Fruit fly (Drosophila melanogaster) whole organism, embryonic: ENCODE data around the gene CG4382.

ENCODE experiments used
- Ada2b ChIP-seq: fragments of 200-800 bp; sonication (Bioruptor generic); IDR thresholded peaks from 2 replicates; pipeline ENCODE4 v1.3.6; 2022; ENCODE audit warnings: missing biosample characterization, missing genetic modification characterization
- CG10147 ChIP-seq: fragments of 200-800 bp; sonication (Bioruptor generic); optimal IDR thresholded peaks from 2 replicates; lab custom pipeline; 2019; ENCODE audit warnings: missing biosample characterization, mild to moderate bottlenecking, missing genetic modification characterization, moderate library complexity
- CG12104 ChIP-seq: fragments of 200-800 bp; sonication (Bioruptor generic); optimal IDR thresholded peaks from 3 replicates; lab custom pipeline; 2016; ENCODE audit warnings: missing biosample characterization, missing genetic modification characterization
- CG15011 ChIP-seq: fragments of 200-800 bp; sonication (Bioruptor generic); optimal IDR thresholded peaks from 3 replicates; lab custom pipeline; 2018; ENCODE audit warnings: missing biosample characterization, mild to moderate bottlenecking, missing genetic modification characterization
- CG15479 ChIP-seq: fragments of 200-800 bp; sonication (Bioruptor generic); optimal IDR thresholded peaks from 3 replicates; lab custom pipeline; 2019; ENCODE audit warnings: missing biosample characterization, mild to moderate bottlenecking, missing genetic modification characterization, moderate library complexity
- CG31365 ChIP-seq: fragments of 200-800 bp; sonication (Bioruptor generic); optimal IDR thresholded peaks from 2 replicates; lab custom pipeline; 2018; ENCODE audit warnings: missing biosample characterization, mild to moderate bottlenecking, missing genetic modification characterization
- CG31388 ChIP-seq: fragments of 200-800 bp; sonication (Bioruptor generic); optimal IDR thresholded peaks from 2 replicates; lab custom pipeline; 2016; ENCODE audit warnings: missing biosample characterization, missing genetic modification characterization
- CG34376 ChIP-seq: fragments of 200-800 bp; sonication (Bioruptor generic); optimal IDR thresholded peaks from 2 replicates; lab custom pipeline; 2018; ENCODE audit warnings: missing biosample characterization, mild to moderate bottlenecking, missing genetic modification characterization
- CG4617 ChIP-seq: fragments of 200-800 bp; sonication (Bioruptor generic); optimal IDR thresholded peaks from 3 replicates; lab custom pipeline; 2016; ENCODE audit warnings: missing biosample characterization, missing genetic modification characterization, borderline replicate concordance
- CG5245 ChIP-seq: fragments of 200-800 bp; sonication (Bioruptor generic); optimal IDR thresholded peaks from 3 replicates; lab custom pipeline; 2016; ENCODE audit warnings: missing biosample characterization, missing genetic modification characterization
- CG6689 ChIP-seq: fragments of 200-800 bp; sonication (Bioruptor generic); IDR thresholded peaks from 2 replicates; pipeline ENCODE4 v1.3.6; 2022; ENCODE audit warnings: missing biosample characterization, missing genetic modification characterization
- CG6765 ChIP-seq: fragments of 200-800 bp; sonication (Bioruptor generic); optimal IDR thresholded peaks from 3 replicates; lab custom pipeline; 2017; ENCODE audit warnings: missing biosample characterization, mild to moderate bottlenecking, missing genetic modification characterization
- CG6854 ChIP-seq: fragments of 200-800 bp; sonication (Bioruptor generic); optimal IDR thresholded peaks from 3 replicates; lab custom pipeline; 2017; ENCODE audit warnings: missing biosample characterization, mild to moderate bottlenecking, missing genetic modification characterization
- CG9797 ChIP-seq: fragments of 200-800 bp; sonication (Bioruptor generic); optimal IDR thresholded peaks from 3 replicates; lab custom pipeline; 2018; ENCODE audit warnings: missing biosample characterization, mild to moderate bottlenecking, missing genetic modification characterization
- CrebB ChIP-seq: fragments of 200-800 bp; sonication (Bioruptor generic); optimal IDR thresholded peaks from 3 replicates; lab custom pipeline; 2018; ENCODE audit warnings: missing biosample characterization, mild to moderate bottlenecking, missing genetic modification characterization
- Dbx ChIP-seq: fragments of 200-800 bp; sonication (Bioruptor generic); IDR thresholded peaks from 3 replicates; pipeline ENCODE4 v1.3.6; 2022; ENCODE audit warnings: missing biosample characterization, missing genetic modification characterization
- Deaf1 ChIP-seq: fragments of 200-800 bp; optimal IDR thresholded peaks from 3 replicates; lab custom pipeline; 2019; ENCODE audit warnings: missing biosample characterization, mild to moderate bottlenecking, missing genetic modification characterization, moderate library complexity
- Dll ChIP-seq: fragments of 200-800 bp; sonication (Bioruptor generic); IDR thresholded peaks from 4 replicates; pipeline ENCODE4 v1.3.6; 2022; ENCODE audit warnings: missing biosample characterization, missing genetic modification characterization; ENCODE audit not compliant: partially characterized antibody
- Fer2 ChIP-seq: fragments of 200-800 bp; sonication (Bioruptor generic); optimal IDR thresholded peaks from 2 replicates; lab custom pipeline; 2018; ENCODE audit warnings: missing biosample characterization, mild to moderate bottlenecking, missing genetic modification characterization, moderate library complexity
- Hmr ChIP-seq: fragments of 200-800 bp; sonication (Bioruptor generic); optimal IDR thresholded peaks from 3 replicates; lab custom pipeline; 2017; ENCODE audit warnings: mild to moderate bottlenecking, missing biosample characterization, missing genetic modification reagents, missing genetic modification characterization
- Jarid2 ChIP-seq: fragments of 200-800 bp; sonication (Bioruptor generic); optimal IDR thresholded peaks from 3 replicates; lab custom pipeline; 2017; ENCODE audit warnings: mild to moderate bottlenecking, missing biosample characterization, missing genetic modification reagents, missing genetic modification characterization
- Mes4 ChIP-seq: fragments of 200-800 bp; sonication (Bioruptor generic); optimal IDR thresholded peaks from 2 replicates; lab custom pipeline; 2016; ENCODE audit warnings: missing biosample characterization, missing genetic modification characterization
- NC2β ChIP-seq: fragments of 200-800 bp; sonication (Bioruptor generic); optimal IDR thresholded peaks from 2 replicates; lab custom pipeline; 2016; ENCODE audit warnings: missing biosample characterization, missing genetic modification characterization
- NK7.1 ChIP-seq: fragments of 200-800 bp; sonication (Bioruptor generic); optimal IDR thresholded peaks from 3 replicates; lab custom pipeline; 2016; ENCODE audit warnings: missing biosample characterization, missing genetic modification characterization
- Pdp1 ChIP-seq, 2 experiments: fragments of 200-800 bp; sonication (Bioruptor generic); optimal IDR thresholded peaks; 3 replicates each; lab custom pipeline; 2016; ENCODE audit warnings: missing biosample characterization in 2 of 2, missing genetic modification characterization in 2 of 2, mild to moderate bottlenecking in 1 of 2, moderate library complexity in 1 of 2
- cas ChIP-seq: fragments of 200-800 bp; sonication (Bioruptor generic); IDR thresholded peaks from 2 replicates; pipeline ENCODE4 v1.3.6; 2022; ENCODE audit warnings: missing biosample characterization, missing genetic modification characterization
- crc ChIP-seq: fragments of 200-800 bp; sonication (Bioruptor generic); optimal IDR thresholded peaks from 2 replicates; lab custom pipeline; 2016; ENCODE audit warnings: missing biosample characterization, missing genetic modification characterization
- cwo ChIP-seq: fragments of 200-800 bp; sonication (Bioruptor generic); optimal IDR thresholded peaks from 3 replicates; lab custom pipeline; 2017; ENCODE audit warnings: missing biosample characterization, missing genetic modification characterization, mild to moderate bottlenecking, moderate library complexity, missing genetic modification reagents
- dm ChIP-seq: fragments of 200-800 bp; sonication (Bioruptor generic); optimal IDR thresholded peaks from 3 replicates; lab custom pipeline; 2016; ENCODE audit warnings: missing biosample characterization, missing genetic modification characterization
- gcm ChIP-seq: fragments of 200-800 bp; sonication (Bioruptor generic); optimal IDR thresholded peaks from 2 replicates; lab custom pipeline; 2019; ENCODE audit warnings: missing biosample characterization, mild to moderate bottlenecking, missing genetic modification characterization, moderate library complexity
- gem ChIP-seq: fragments of 200-800 bp; sonication (Bioruptor generic); optimal IDR thresholded peaks from 2 replicates; lab custom pipeline; 2019; ENCODE audit warnings: missing biosample characterization, mild to moderate bottlenecking, missing genetic modification characterization, moderate library complexity
- hth ChIP-seq: fragments of >200 bp; optimal IDR thresholded peaks from 2 replicates; lab custom pipeline; 2017; ENCODE audit warnings: inconsistent platforms
- jumu ChIP-seq: fragments of 200-800 bp; sonication (Bioruptor generic); optimal IDR thresholded peaks from 3 replicates; lab custom pipeline; 2016; ENCODE audit warnings: missing biosample characterization, missing genetic modification characterization
- mam ChIP-seq: fragments of 200-800 bp; sonication (Bioruptor generic); optimal IDR thresholded peaks from 3 replicates; lab custom pipeline; 2016; ENCODE audit warnings: missing biosample characterization, missing genetic modification characterization
- oc ChIP-seq: fragments of 200-800 bp; sonication (Bioruptor generic); optimal IDR thresholded peaks from 2 replicates; lab custom pipeline; 2018; ENCODE audit warnings: missing biosample characterization, mild to moderate bottlenecking, missing genetic modification characterization, moderate library complexity
- ro ChIP-seq: fragments of 200-800 bp; sonication (Bioruptor generic); IDR thresholded peaks from 2 replicates; pipeline ENCODE4 v1.3.6; 2022; ENCODE audit warnings: missing biosample characterization, missing genetic modification characterization
- scrt ChIP-seq: fragments of 200-800 bp; sonication (Bioruptor generic); optimal IDR thresholded peaks from 2 replicates; lab custom pipeline; 2018; ENCODE audit warnings: missing biosample characterization, mild to moderate bottlenecking, missing genetic modification characterization, moderate library complexity
- sens-2 ChIP-seq: fragments of 200-800 bp; sonication (Bioruptor generic); IDR thresholded peaks from 2 replicates; pipeline ENCODE4 v1.3.6; 2022; ENCODE audit warnings: missing biosample characterization, missing genetic modification characterization
- sim ChIP-seq: fragments of 200-800 bp; sonication (Bioruptor generic); IDR thresholded peaks from 2 replicates; pipeline ENCODE4 v1.3.6; 2022; ENCODE audit warnings: missing biosample characterization, missing genetic modification characterization
- stwl ChIP-seq: fragments of 200-800 bp; sonication (Bioruptor generic); optimal IDR thresholded peaks from 3 replicates; lab custom pipeline; 2018; ENCODE audit warnings: missing biosample characterization, mild to moderate bottlenecking, missing genetic modification characterization, moderate library complexity
- sug ChIP-seq: fragments of 200-800 bp; optimal IDR thresholded peaks from 2 replicates; lab custom pipeline; 2019; ENCODE audit warnings: missing biosample characterization, mild to moderate bottlenecking, missing genetic modification characterization, moderate library complexity

CG4382 gene

DNA sequence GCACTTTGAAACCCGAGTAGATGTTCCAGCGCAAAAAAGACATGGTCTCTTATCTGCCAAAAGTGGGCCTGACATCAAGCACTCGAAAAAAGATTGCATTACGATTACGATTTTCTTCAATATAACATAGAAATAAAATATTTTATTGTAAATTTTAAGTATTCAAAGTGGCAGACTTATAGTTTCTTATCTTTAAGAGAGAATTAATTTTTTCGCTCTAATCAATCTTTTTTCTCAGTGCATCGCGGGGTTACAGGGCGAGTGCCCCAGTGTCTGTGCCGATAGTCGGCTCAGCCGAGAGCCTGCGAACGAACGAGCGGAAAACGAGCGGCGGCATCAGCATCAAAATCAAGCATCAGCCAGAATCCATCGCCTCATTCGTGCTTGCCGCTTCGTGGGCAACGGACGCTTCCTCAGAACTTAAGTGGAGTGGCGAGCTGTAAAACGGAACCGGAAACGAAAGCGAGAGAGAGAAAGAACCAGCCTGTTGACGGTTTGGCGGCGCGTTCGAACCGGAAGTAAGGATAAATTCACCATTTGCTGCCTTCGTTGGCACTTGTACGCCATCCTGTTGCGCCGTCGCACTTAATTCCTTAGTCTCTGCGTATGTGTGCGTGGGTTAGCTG lies 33.3 kb upstream of the CG4382 start, which contains the start of gene Apoltp (continued):
- TF ChIP-seq NC2β (GFP tag; lab: Kevin White, UChicago) (no peak), CG15011 (GFP tag; lab: Kevin White, UChicago) (peak; percentile 46), CrebB (tag; lab: Kevin White, UChicago) (no peak), CG9797 (GFP tag; lab: Kevin White, UChicago) (no peak), CG15479 (no peak), Mes4 (GFP tag; lab: Kevin White, UChicago) (no peak), hth (lab: Kevin White, UChicago) (no peak), crc (no peak), Dll (GFP tag; lab: Robert Waterston, UW) (no peak), CG6854 (peak; percentile 71), stwl (tag; lab: Kevin White, UChicago) (no peak), mam (GFP tag; lab: Kevin White, UChicago) (peak; percentile 31), CG6689 (GFP tag; lab: Robert Waterston, UW) (peak; percentile 64), ro (GFP tag; lab: Robert Waterston, UW) (no peak), CG10147 (GFP tag; lab: Kevin White, UChicago) (no peak), NK7.1 (GFP tag; lab: Kevin White, UChicago) (peak; percentile 21), scrt (peak; percentile 72), CG12104 (GFP tag; lab: Kevin White, UChicago) (no peak), Fer2 (tag; lab: Kevin White, UChicago) (no peak), CG31365 (tag; lab: Kevin White, UChicago) (peak; percentile 6), jumu (no peak), gem (tag; lab: Kevin White, UChicago) (peak; percentile 75), sim (GFP tag; lab: Robert Waterston, UW) (0 out of 2 replicates have a peak, but pooled peaks have one; percentile 25), dm (GFP tag; lab: Kevin White, UChicago) (no peak), cwo (GFP tag; lab: Kevin White, UChicago) (peak; percentile 84), CG31388 (GFP tag; lab: Kevin White, UChicago) (peak; percentile 15), CG6765 (GFP tag; lab: Kevin White, UChicago) (peak; percentile 69), sens-2 (GFP tag; lab: Robert Waterston, UW) (no peak), Pdp1 (GFP tag; optimal IDR thresholded peaks at IDR 0.05; lab: Kevin White, UChicago) (peak in 1 of 2 experiments; percentile 30), oc (tag; lab: Kevin White, UChicago) (peak; percentile 16), CG4617 (GFP tag; lab: Kevin White, UChicago) (no peak), CG5245 (peak; percentile 25), CG34376 (GFP tag; lab: Kevin White, UChicago) (peak; percentile 65), Dbx (peak; percentile 77; the same call in 1 of the 3 replicates), Ada2b (GFP tag; lab: Robert Waterston, UW) (peak; percentile 74), gcm (peak; percentile 69), Deaf1 (tag; lab: Kevin White, UChicago) (peak; percentile 97), cas (no peak), Hmr (GFP tag; lab: Kevin White, UChicago) (peak; percentile 86), Jarid2 (GFP tag; lab: Kevin White, UChicago) (peak; percentile 32), sug (peak; percentile 63)
